Fruit fly (Drosophila melanogaster) whole organism, embryonic: ENCODE results near the gene CenB1A.
A peak's percentile ranks its signal among the peaks of the same experiment; 100 is the strongest.

ENCODE experiments used
- Adf1 ChIP-seq: fragments of 200-800 bp; sonication (Bioruptor generic); IDR thresholded peaks from 2 replicates; pipeline ENCODE4 v1.3.6; 2022; ENCODE audit warnings: missing biosample characterization, missing genetic modification characterization
- Aef1 ChIP-seq: fragments of 200-800 bp; sonication (Bioruptor generic); IDR thresholded peaks from 3 replicates; pipeline ENCODE4 v1.3.6; 2022; ENCODE audit warnings: missing biosample characterization, missing genetic modification characterization
- Antp ChIP-seq: fragments of 200-800 bp; sonication (Bioruptor generic); optimal IDR thresholded peaks from 3 replicates; lab custom pipeline; 2016; ENCODE audit warnings: missing biosample characterization, missing genetic modification characterization
- Atf6 ChIP-seq: fragments of 200-800 bp; sonication (Bioruptor generic); IDR thresholded peaks from 2 replicates; pipeline ENCODE4 v1.3.6; 2022; ENCODE audit warnings: missing biosample characterization, missing genetic modification characterization
- BEAF-32 ChIP-seq: fragments of 200-800 bp; sonication (Bioruptor generic); optimal IDR thresholded peaks from 3 replicates; lab custom pipeline; 2017; ENCODE audit warnings: missing biosample characterization, missing genetic modification characterization, mild to moderate bottlenecking, moderate library complexity, missing genetic modification reagents
- CG11560 ChIP-seq: fragments of 200-800 bp; sonication (Bioruptor generic); IDR thresholded peaks from 3 replicates; pipeline ENCODE4 v1.3.6; 2022; ENCODE audit warnings: missing biosample characterization, missing genetic modification characterization
- CG11695 ChIP-seq: fragments of 200-800 bp; sonication (Bioruptor generic); IDR thresholded peaks from 3 replicates; pipeline ENCODE4 v1.3.6; 2022; ENCODE audit warnings: missing biosample characterization, missing genetic modification characterization
- CG12219 ChIP-seq: fragments of 200-800 bp; sonication (Bioruptor generic); optimal IDR thresholded peaks from 3 replicates; lab custom pipeline; 2018; ENCODE audit warnings: missing biosample characterization, mild to moderate bottlenecking, missing genetic modification characterization
- CG12299 ChIP-seq: fragments of 200-800 bp; sonication (Bioruptor generic); optimal IDR thresholded peaks from 2 replicates; lab custom pipeline; 2018; ENCODE audit warnings: missing biosample characterization, mild to moderate bottlenecking, missing genetic modification characterization
- CG12769 ChIP-seq: fragments of 200-800 bp; sonication (Bioruptor generic); optimal IDR thresholded peaks from 2 replicates; lab custom pipeline; 2019; ENCODE audit warnings: missing biosample characterization, mild to moderate bottlenecking, missing genetic modification characterization, moderate library complexity
- CG13894 ChIP-seq: fragments of 200-800 bp; sonication (Bioruptor generic); optimal IDR thresholded peaks from 3 replicates; lab custom pipeline; 2018; ENCODE audit warnings: missing biosample characterization, mild to moderate bottlenecking, missing genetic modification characterization, moderate library complexity
- CG17361 ChIP-seq: fragments of 200-800 bp; sonication (Bioruptor generic); IDR thresholded peaks from 3 replicates; pipeline ENCODE4 v1.3.6; 2022; ENCODE audit warnings: missing biosample characterization, missing genetic modification characterization
- CG18011 ChIP-seq: fragments of 200-800 bp; sonication (Bioruptor generic); optimal IDR thresholded peaks from 2 replicates; lab custom pipeline; 2017; ENCODE audit warnings: missing biosample characterization, missing genetic modification characterization, mild to moderate bottlenecking, moderate library complexity, missing genotype
- CG18619 ChIP-seq: fragments of 200-800 bp; sonication (Bioruptor generic); optimal IDR thresholded peaks from 3 replicates; lab custom pipeline; 2017; ENCODE audit warnings: missing biosample characterization, mild to moderate bottlenecking, missing genetic modification characterization
- CG2120 ChIP-seq: fragments of 200-800 bp; sonication (Bioruptor generic); optimal IDR thresholded peaks from 3 replicates; lab custom pipeline; 2016; ENCODE audit warnings: missing biosample characterization, missing genetic modification characterization
- CG3065 ChIP-seq: fragments of 200-800 bp; sonication (Bioruptor generic); optimal IDR thresholded peaks from 2 replicates; lab custom pipeline; 2016; ENCODE audit warnings: missing biosample characterization, missing genetic modification characterization
- CG42726 ChIP-seq: fragments of 200-800 bp; sonication (Bioruptor generic); IDR thresholded peaks from 2 replicates; pipeline ENCODE4 v1.3.6; 2022; ENCODE audit warnings: missing biosample characterization, missing genetic modification characterization; ENCODE audit not compliant: partially characterized antibody
- CG4617 ChIP-seq: fragments of 200-800 bp; sonication (Bioruptor generic); optimal IDR thresholded peaks from 3 replicates; lab custom pipeline; 2016; ENCODE audit warnings: missing biosample characterization, missing genetic modification characterization, borderline replicate concordance
- CG5953 ChIP-seq: fragments of 200-800 bp; sonication (Bioruptor generic); IDR thresholded peaks from 2 replicates; pipeline ENCODE4 v1.3.6; 2022; ENCODE audit warnings: missing biosample characterization, missing genetic modification characterization
- CG6854 ChIP-seq: fragments of 200-800 bp; sonication (Bioruptor generic); optimal IDR thresholded peaks from 3 replicates; lab custom pipeline; 2017; ENCODE audit warnings: missing biosample characterization, mild to moderate bottlenecking, missing genetic modification characterization
- CG8281 ChIP-seq: fragments of 200-800 bp; sonication (Bioruptor generic); optimal IDR thresholded peaks from 2 replicates; lab custom pipeline; 2018; ENCODE audit warnings: missing biosample characterization, mild to moderate bottlenecking, missing genetic modification characterization, moderate library complexity
- Doc3 ChIP-seq: fragments of 200-800 bp; sonication (Bioruptor generic); IDR thresholded peaks from 3 replicates; pipeline ENCODE4 v1.3.6; 2022; ENCODE audit warnings: missing biosample characterization, missing genetic modification characterization; ENCODE audit not compliant: partially characterized antibody
- Eip74EF ChIP-seq, 2 experiments: fragments of 200-800 bp in 1 of 2; fragments of >200 bp in 1 of 2; sonication (Bioruptor generic) in 1 of 2; optimal IDR thresholded peaks; 2 replicates each; lab custom pipeline; 2017 to 2019; ENCODE audit warnings: missing biosample characterization in 2 of 2, missing genetic modification characterization in 2 of 2, mild to moderate bottlenecking in 1 of 2, moderate library complexity in 1 of 2
- H15 ChIP-seq: fragments of 200-800 bp; sonication (Bioruptor generic); IDR thresholded peaks from 3 replicates; pipeline ENCODE4 v1.3.6; 2022; ENCODE audit warnings: missing biosample characterization, missing genetic modification characterization
- HLH3B ChIP-seq: fragments of 200-800 bp; sonication (Bioruptor generic); IDR thresholded peaks from 2 replicates; pipeline ENCODE4 v1.3.6; 2022; ENCODE audit warnings: missing biosample characterization, missing genetic modification characterization
- Meics ChIP-seq: fragments of 200-800 bp; sonication (Bioruptor generic); optimal IDR thresholded peaks from 2 replicates; lab custom pipeline; 2017; ENCODE audit warnings: missing biosample characterization, mild to moderate bottlenecking, missing genetic modification characterization
- Mrtf ChIP-seq: fragments of 200-800 bp; sonication (Bioruptor generic); IDR thresholded peaks from 3 replicates; pipeline ENCODE4 v1.3.6; 2022; ENCODE audit warnings: missing biosample characterization, missing genetic modification characterization
- NFAT ChIP-seq: fragments of 200-800 bp; sonication (Bioruptor generic); IDR thresholded peaks from 2 replicates; pipeline ENCODE4 v1.3.6; 2022; ENCODE audit warnings: missing biosample characterization, missing genetic modification characterization
- PHDP ChIP-seq: fragments of 200-800 bp; sonication (Bioruptor generic); optimal IDR thresholded peaks from 3 replicates; lab custom pipeline; 2018; ENCODE audit warnings: missing biosample characterization, mild to moderate bottlenecking, missing genetic modification characterization, moderate library complexity
- Sox100B ChIP-seq: fragments of 200-800 bp; sonication (Bioruptor generic); optimal IDR thresholded peaks from 3 replicates; lab custom pipeline; 2018; ENCODE audit warnings: missing biosample characterization, mild to moderate bottlenecking, missing genetic modification characterization
- TFAM ChIP-seq: fragments of 200-800 bp; sonication (Bioruptor generic); optimal IDR thresholded peaks from 2 replicates; lab custom pipeline; 2017; ENCODE audit warnings: missing biosample characterization, missing genetic modification characterization, inconsistent platforms
- Usf ChIP-seq: fragments of 200-800 bp; sonication (Bioruptor generic); optimal IDR thresholded peaks from 2 replicates; lab custom pipeline; 2017; ENCODE audit warnings: missing genotype, missing biosample characterization, missing genetic modification characterization
- aop ChIP-seq: fragments of 200-800 bp; sonication (Bioruptor generic); IDR thresholded peaks from 2 replicates; pipeline ENCODE4 v1.3.6; 2022; ENCODE audit warnings: missing biosample characterization, missing genetic modification characterization
- ap ChIP-seq: fragments of 200-800 bp; sonication (Bioruptor generic); IDR thresholded peaks from 2 replicates; pipeline ENCODE4 v1.3.6; 2022; ENCODE audit warnings: missing biosample characterization, missing genetic modification characterization
- chm ChIP-seq: fragments of 200-800 bp; sonication (Bioruptor generic); IDR thresholded peaks from 2 replicates; pipeline ENCODE4 v1.3.6; 2022; ENCODE audit warnings: missing biosample characterization, missing genetic modification characterization
- crc ChIP-seq: fragments of 200-800 bp; sonication (Bioruptor generic); optimal IDR thresholded peaks from 2 replicates; lab custom pipeline; 2016; ENCODE audit warnings: missing biosample characterization, missing genetic modification characterization
- disco-r ChIP-seq: fragments of 200-800 bp; sonication (Bioruptor generic); optimal IDR thresholded peaks from 2 replicates; lab custom pipeline; 2016; ENCODE audit warnings: missing biosample characterization, missing genetic modification characterization
- emc ChIP-seq: fragments of 200-800 bp; sonication (Bioruptor generic); optimal IDR thresholded peaks from 2 replicates; lab custom pipeline; 2016; ENCODE audit warnings: missing biosample characterization, missing genetic modification characterization
- gce ChIP-seq: fragments of 200-800 bp; sonication (Bioruptor generic); IDR thresholded peaks from 3 replicates; pipeline ENCODE4 v1.3.6; 2022; ENCODE audit warnings: missing biosample characterization, missing genetic modification characterization
- gcm ChIP-seq: fragments of 200-800 bp; sonication (Bioruptor generic); optimal IDR thresholded peaks from 2 replicates; lab custom pipeline; 2019; ENCODE audit warnings: missing biosample characterization, mild to moderate bottlenecking, missing genetic modification characterization, moderate library complexity
- gsb ChIP-seq: fragments of 200-800 bp; sonication (Bioruptor generic); IDR thresholded peaks from 2 replicates; pipeline ENCODE4 v1.3.6; 2022; ENCODE audit warnings: missing biosample characterization, missing genetic modification characterization
- klu ChIP-seq: fragments of 200-800 bp; sonication (Bioruptor generic); IDR thresholded peaks from 2 replicates; pipeline ENCODE4 v1.3.6; 2022; ENCODE audit warnings: missing biosample characterization, missing genetic modification characterization
- pita ChIP-seq: fragments of 200-800 bp; sonication (Bioruptor generic); optimal IDR thresholded peaks from 2 replicates; lab custom pipeline; 2017; ENCODE audit warnings: missing biosample characterization, mild to moderate bottlenecking, missing genetic modification characterization
- rib ChIP-seq: fragments of 200-800 bp; sonication (Bioruptor generic); IDR thresholded peaks from 2 replicates; pipeline ENCODE4 v1.3.6; 2022; ENCODE audit warnings: missing biosample characterization, missing genetic modification characterization
- scrt ChIP-seq: fragments of 200-800 bp; sonication (Bioruptor generic); optimal IDR thresholded peaks from 2 replicates; lab custom pipeline; 2018; ENCODE audit warnings: missing biosample characterization, mild to moderate bottlenecking, missing genetic modification characterization, moderate library complexity
- seq ChIP-seq: fragments of 200-800 bp; sonication (Bioruptor generic); IDR thresholded peaks from 2 replicates; pipeline ENCODE4 v1.3.6; 2022; ENCODE audit warnings: missing biosample characterization, missing genetic modification characterization
- tap ChIP-seq: fragments of 200-800 bp; optimal IDR thresholded peaks from 3 replicates; lab custom pipeline; 2019; ENCODE audit warnings: missing biosample characterization, mild to moderate bottlenecking, missing genetic modification characterization, moderate library complexity
- unc-4 ChIP-seq: fragments of 200-800 bp; sonication (Bioruptor generic); IDR thresholded peaks from 2 replicates; pipeline ENCODE4 v1.3.6; 2022; ENCODE audit warnings: missing biosample characterization, missing genetic modification characterization; ENCODE audit not compliant: partially characterized antibody
- yki ChIP-seq: fragments of >200 bp; optimal IDR thresholded peaks from 3 replicates; lab custom pipeline; 2018
- zen ChIP-seq: fragments of 200-800 bp; sonication (Bioruptor generic); optimal IDR thresholded peaks from 3 replicates; lab custom pipeline; 2018; ENCODE audit warnings: missing biosample characterization, mild to moderate bottlenecking, missing genetic modification characterization, moderate library complexity

Gene CenB1A

dm6 chr3R:23173393-23173981, 55.3 kb downstream of the CenB1A start, which contains the start of gene CG46310 (continued):
- peak; percentile 80 for TF ChIP-seq NFAT
- no peak for TF ChIP-seq Doc3
- no peak for TF ChIP-seq CG13894 (tag; lab: Kevin White, UChicago)
- TF ChIP-seq disco-r (GFP tag; lab: Kevin White, UChicago): no peak
- TF ChIP-seq emc: no peak
- no peak for TF ChIP-seq scrt (GFP tag; lab: Kevin White, UChicago)
- TF ChIP-seq BEAF-32: no peak
- TF ChIP-seq CG11560: peak; percentile 67
- TF ChIP-seq rib (GFP tag; lab: Robert Waterston, UW): peak; percentile 89
- no peak for TF ChIP-seq CG8281 (tag; lab: Kevin White, UChicago)
- TF ChIP-seq CG18619 (GFP tag; lab: Kevin White, UChicago): peak; percentile 69
- peak; percentile 81 for TF ChIP-seq Atf6 (GFP tag; lab: Robert Waterston, UW)
- TF ChIP-seq chm (GFP tag; lab: Robert Waterston, UW): peak; percentile 57; the same call in 1 of the 2 replicates
- TF ChIP-seq PHDP (tag; lab: Kevin White, UChicago): peak; percentile 78
- TF ChIP-seq CG42726: no peak
- TF ChIP-seq TFAM: no peak
- peak; percentile 61 for TF ChIP-seq CG12299 (tag; lab: Kevin White, UChicago)
- peak in 1 of 2 experiments; percentile 43 for TF ChIP-seq Eip74EF (GFP tag; optimal IDR thresholded peaks at IDR 0.05; lab: Kevin White, UChicago)
- peak; percentile 67 for TF ChIP-seq CG2120 (GFP tag; lab: Kevin White, UChicago)
- TF ChIP-seq Antp (GFP tag; lab: Kevin White, UChicago): no peak
- peak; percentile 80 for TF ChIP-seq H15 (GFP tag; lab: Robert Waterston, UW)
- TF ChIP-seq Adf1 (GFP tag; lab: Robert Waterston, UW): peak; percentile 81
- TF ChIP-seq klu: peak; percentile 42; the same call in 1 of the 2 replicates
- no peak for TF ChIP-seq crc (GFP tag; lab: Kevin White, UChicago)
- TF ChIP-seq HLH3B: peak; percentile 77
- TF ChIP-seq CG11695 (GFP tag; lab: Robert Waterston, UW): peak; percentile 87
- TF ChIP-seq CG4617: no peak
- peak; percentile 34 for TF ChIP-seq tap
- TF ChIP-seq CG3065 (GFP tag; lab: Kevin White, UChicago): no peak
- peak; percentile 70; the same call in 2 of the 3 replicates for TF ChIP-seq gce (GFP tag; lab: Robert Waterston, UW)
- TF ChIP-seq yki (lab: Kevin White, UChicago): no peak
- peak; percentile 58 for TF ChIP-seq CG5953 (GFP tag; lab: Robert Waterston, UW)
- TF ChIP-seq CG6854 (GFP tag; lab: Kevin White, UChicago): peak; percentile 4
- TF ChIP-seq Meics (GFP tag; lab: Kevin White, UChicago): peak; percentile 77
- peak; percentile 12 for TF ChIP-seq zen (tag; lab: Kevin White, UChicago)
- peak; percentile 40; the same call in 1 of the 2 replicates for TF ChIP-seq ap (GFP tag; lab: Robert Waterston, UW)
- peak; percentile 81 for TF ChIP-seq gsb (GFP tag; lab: Robert Waterston, UW)
- TF ChIP-seq CG12769 (tag; lab: Kevin White, UChicago): peak; percentile 84
- peak; percentile 88 for TF ChIP-seq CG17361 (GFP tag; lab: Robert Waterston, UW)
- peak; percentile 34 for TF ChIP-seq Usf
- TF ChIP-seq unc-4 (GFP tag; lab: Robert Waterston, UW): 0 out of 2 replicates have a peak, but pooled peaks have one; percentile 12
- TF ChIP-seq aop (GFP tag; lab: Robert Waterston, UW): no peak
- TF ChIP-seq Mrtf (GFP tag; lab: Robert Waterston, UW): peak; percentile 79
- peak; percentile 43; the same call in 1 of the 2 replicates for TF ChIP-seq seq
- no peak for TF ChIP-seq pita (GFP tag; lab: Kevin White, UChicago)
- no peak for TF ChIP-seq CG18011 (GFP tag; lab: Kevin White, UChicago)
- peak; percentile 56 for TF ChIP-seq Sox100B (GFP tag; lab: Kevin White, UChicago)
- peak; percentile 84 for TF ChIP-seq Aef1
- peak; percentile 63 for TF ChIP-seq gcm (GFP tag; lab: Kevin White, UChicago)
- TF ChIP-seq CG12219: peak; percentile 48
